Fruit fly (Drosophila melanogaster) S2 (cell line): Measurements from ENCODE around the gene SLIRP2.

Source experiments
- CG8478 ChIP-seq: fragments of >200 bp; optimal IDR thresholded peaks from 2 replicates; lab custom pipeline; 2018
- CTCF ChIP-seq, 2 experiments: fragments of >200 bp; optimal IDR thresholded peaks; 2 replicates each; lab custom pipeline; 2018

dm6 chr3R:8654058-8654457 lies 3.2 kb downstream of the SLIRP2 start:
- TF ChIP-seq CG8478 (lab: Kevin White, UChicago) (no peak), CTCF (optimal IDR thresholded peaks at IDR 0.05; lab: Kevin White, UChicago) (no peak)
